Fruit fly (Drosophila melanogaster) whole organism, embryonic: ENCODE measurements around the gene Kr-h1.

ENCODE experiments used
- Adf1 ChIP-seq: fragments of 200-800 bp; sonication (Bioruptor generic); IDR thresholded peaks from 2 replicates; pipeline ENCODE4 v1.3.6; 2022; ENCODE audit warnings: missing biosample characterization, missing genetic modification characterization
- Awh ChIP-seq: fragments of 200-800 bp; sonication (Bioruptor generic); IDR thresholded peaks from 2 replicates; pipeline ENCODE4, ENCODE4 v1.3.6; 2022; ENCODE audit warnings: missing biosample characterization, missing genetic modification characterization
- B-H2 ChIP-seq: fragments of 200-800 bp; sonication (Bioruptor generic); optimal IDR thresholded peaks from 2 replicates; lab custom pipeline; 2018; ENCODE audit warnings: missing biosample characterization, mild to moderate bottlenecking, missing genetic modification characterization
- CG10274 ChIP-seq: fragments of 200-800 bp; sonication (Bioruptor generic); optimal IDR thresholded peaks from 3 replicates; lab custom pipeline; 2017; ENCODE audit warnings: missing biosample characterization, mild to moderate bottlenecking, missing genetic modification characterization
- CG10959 ChIP-seq: fragments of 200-800 bp; sonication (Bioruptor generic); IDR thresholded peaks from 2 replicates; pipeline ENCODE4 v1.3.6; 2022; ENCODE audit warnings: missing biosample characterization, missing genetic modification characterization
- CG11695 ChIP-seq: fragments of 200-800 bp; sonication (Bioruptor generic); IDR thresholded peaks from 3 replicates; pipeline ENCODE4 v1.3.6; 2022; ENCODE audit warnings: missing biosample characterization, missing genetic modification characterization
- CG12744 ChIP-seq: fragments of 200-800 bp; sonication (Bioruptor generic); optimal IDR thresholded peaks from 2 replicates; lab custom pipeline; 2016; ENCODE audit warnings: missing biosample characterization, missing genetic modification characterization
- CG13775 ChIP-seq: fragments of 200-800 bp; sonication (Bioruptor generic); optimal IDR thresholded peaks from 3 replicates; lab custom pipeline; 2017; ENCODE audit warnings: missing biosample characterization, mild to moderate bottlenecking, missing genetic modification characterization
- CG15073 ChIP-seq: fragments of 200-800 bp; sonication (Bioruptor generic); optimal IDR thresholded peaks from 2 replicates; lab custom pipeline; 2016; ENCODE audit warnings: missing biosample characterization, missing genetic modification characterization
- CG15514 ChIP-seq: fragments of 200-800 bp; sonication (Bioruptor generic); optimal IDR thresholded peaks from 3 replicates; lab custom pipeline; 2017; ENCODE audit warnings: missing biosample characterization, missing genetic modification characterization, mild to moderate bottlenecking, moderate library complexity, missing genetic modification reagents
- CG15696 ChIP-seq: fragments of 200-800 bp; sonication (Bioruptor generic); optimal IDR thresholded peaks from 2 replicates; lab custom pipeline; 2019; ENCODE audit warnings: missing biosample characterization, mild to moderate bottlenecking, missing genetic modification characterization, moderate library complexity
- CG17186 ChIP-seq: fragments of 200-800 bp; sonication (Bioruptor generic); optimal IDR thresholded peaks from 3 replicates; lab custom pipeline; 2017; ENCODE audit warnings: missing biosample characterization, missing genetic modification reagents, missing genetic modification characterization
- CG17328 ChIP-seq: fragments of 200-800 bp; sonication (Bioruptor generic); IDR thresholded peaks from 2 replicates; pipeline ENCODE4 v1.3.6; 2022; ENCODE audit warnings: missing biosample characterization, missing genetic modification characterization
- CG2678 ChIP-seq: fragments of 200-800 bp; sonication (Bioruptor generic); optimal IDR thresholded peaks from 3 replicates; lab custom pipeline; 2019; ENCODE audit warnings: missing biosample characterization, mild to moderate bottlenecking, missing genetic modification characterization, moderate library complexity
- CG32772 ChIP-seq: fragments of 200-800 bp; sonication (Bioruptor generic); IDR thresholded peaks from 2 replicates; pipeline ENCODE4 v1.3.6; 2022; ENCODE audit warnings: missing biosample characterization, missing genetic modification characterization
- CG42726 ChIP-seq: fragments of 200-800 bp; sonication (Bioruptor generic); IDR thresholded peaks from 2 replicates; pipeline ENCODE4 v1.3.6; 2022; ENCODE audit warnings: missing biosample characterization, missing genetic modification characterization; ENCODE audit not compliant: partially characterized antibody
- CG6254 ChIP-seq: fragments of 200-800 bp; sonication (Bioruptor generic); optimal IDR thresholded peaks from 3 replicates; lab custom pipeline; 2017; ENCODE audit warnings: mild to moderate bottlenecking, missing biosample characterization, missing genetic modification reagents, missing genetic modification characterization
- CG6654 ChIP-seq: fragments of 200-800 bp; sonication (Bioruptor generic); optimal IDR thresholded peaks from 2 replicates; lab custom pipeline; 2017; ENCODE audit warnings: missing biosample characterization, mild to moderate bottlenecking, missing genetic modification characterization
- CG6683 ChIP-seq: fragments of 200-800 bp; sonication (Bioruptor generic); optimal IDR thresholded peaks from 2 replicates; lab custom pipeline; 2017; ENCODE audit warnings: missing biosample characterization, mild to moderate bottlenecking, missing genetic modification characterization, missing genetic modification reagents
- CG6791 ChIP-seq: fragments of 200-800 bp; sonication (Bioruptor generic); IDR thresholded peaks from 3 replicates; pipeline ENCODE4 v1.3.6; 2022; ENCODE audit warnings: missing biosample characterization, missing genetic modification characterization; ENCODE audit not compliant: partially characterized antibody
- CG8359 ChIP-seq: fragments of 200-800 bp; sonication (Bioruptor generic); optimal IDR thresholded peaks from 2 replicates; lab custom pipeline; 2017; ENCODE audit warnings: missing biosample characterization, mild to moderate bottlenecking, missing genetic modification characterization, borderline replicate concordance
- CG9609 ChIP-seq: fragments of 200-800 bp; sonication (Bioruptor generic); optimal IDR thresholded peaks from 3 replicates; lab custom pipeline; 2016; ENCODE audit warnings: missing biosample characterization, missing genetic modification characterization
- CG9727 ChIP-seq: fragments of 200-800 bp; sonication (Bioruptor generic); optimal IDR thresholded peaks from 3 replicates; lab custom pipeline; 2017; ENCODE audit warnings: missing biosample characterization, mild to moderate bottlenecking, missing genetic modification characterization
- CrebB ChIP-seq: fragments of 200-800 bp; sonication (Bioruptor generic); optimal IDR thresholded peaks from 3 replicates; lab custom pipeline; 2018; ENCODE audit warnings: missing biosample characterization, mild to moderate bottlenecking, missing genetic modification characterization
- D19A ChIP-seq: fragments of 200-800 bp; optimal IDR thresholded peaks from 3 replicates; lab custom pipeline; 2019; ENCODE audit warnings: missing biosample characterization, mild to moderate bottlenecking, missing genetic modification characterization, moderate library complexity
- Deaf1 ChIP-seq: fragments of 200-800 bp; optimal IDR thresholded peaks from 3 replicates; lab custom pipeline; 2019; ENCODE audit warnings: missing biosample characterization, mild to moderate bottlenecking, missing genetic modification characterization, moderate library complexity
- Elba2 ChIP-seq: fragments of 200-800 bp; sonication (Bioruptor generic); optimal IDR thresholded peaks from 3 replicates; lab custom pipeline; 2016; ENCODE audit warnings: missing biosample characterization, missing genetic modification characterization
- Hr39 ChIP-seq: fragments of >200 bp; optimal IDR thresholded peaks from 2 replicates; lab custom pipeline; 2017
- NFAT ChIP-seq: fragments of 200-800 bp; sonication (Bioruptor generic); IDR thresholded peaks from 2 replicates; pipeline ENCODE4 v1.3.6; 2022; ENCODE audit warnings: missing biosample characterization, missing genetic modification characterization
- Stat92E ChIP-seq, 3 experiments: fragments of >200 bp in 2 of 3; fragments of 200-800 bp in 1 of 3; sonication (Bioruptor generic) in 1 of 3; optimal IDR thresholded peaks; 2 replicates each; lab custom pipeline; 2017 to 2019; ENCODE audit warnings: missing biosample characterization in 3 of 3, missing genetic modification characterization in 3 of 3, mild to moderate bottlenecking in 1 of 3, moderate library complexity in 1 of 3
- Vsx1 ChIP-seq: fragments of 200-800 bp; sonication (Bioruptor generic); optimal IDR thresholded peaks from 2 replicates; lab custom pipeline; 2017; ENCODE audit warnings: missing biosample characterization, mild to moderate bottlenecking, missing genetic modification characterization, missing genetic modification reagents
- bab2 ChIP-seq: fragments of 200-800 bp; sonication (Bioruptor generic); optimal IDR thresholded peaks from 2 replicates; lab custom pipeline; 2016; ENCODE audit warnings: missing biosample characterization, missing genetic modification characterization
- btn ChIP-seq: fragments of 200-800 bp; sonication (Bioruptor generic); optimal IDR thresholded peaks from 2 replicates; lab custom pipeline; 2016; ENCODE audit warnings: missing biosample characterization, missing genetic modification characterization
- chm ChIP-seq: fragments of 200-800 bp; sonication (Bioruptor generic); IDR thresholded peaks from 2 replicates; pipeline ENCODE4 v1.3.6; 2022; ENCODE audit warnings: missing biosample characterization, missing genetic modification characterization
- crol ChIP-seq: fragments of 200-800 bp; sonication (Bioruptor generic); IDR thresholded peaks from 2 replicates; pipeline ENCODE4 v1.3.6; 2022; ENCODE audit warnings: missing biosample characterization, missing genetic modification characterization
- dan ChIP-seq: fragments of 200-800 bp; sonication (Bioruptor generic); IDR thresholded peaks from 2 replicates; pipeline ENCODE4 v1.3.6; 2022; ENCODE audit warnings: missing biosample characterization, missing genetic modification characterization
- grn ChIP-seq: fragments of 200-800 bp; sonication (Bioruptor generic); optimal IDR thresholded peaks from 3 replicates; lab custom pipeline; 2017; ENCODE audit warnings: missing biosample characterization, missing genetic modification characterization
- gsb ChIP-seq: fragments of 200-800 bp; sonication (Bioruptor generic); IDR thresholded peaks from 2 replicates; pipeline ENCODE4 v1.3.6; 2022; ENCODE audit warnings: missing biosample characterization, missing genetic modification characterization
- insv ChIP-seq, 2 experiments: fragments of 200-800 bp; sonication (Bioruptor generic); optimal IDR thresholded peaks; 3 replicates each; lab custom pipeline; 2016 to 2018; ENCODE audit warnings: missing biosample characterization in 2 of 2, missing genetic modification characterization in 2 of 2
- knrl ChIP-seq: fragments of 200-800 bp; sonication (Bioruptor generic); IDR thresholded peaks from 3 replicates; pipeline ENCODE4 v1.3.6; 2022; ENCODE audit warnings: missing biosample characterization, missing genetic modification characterization; ENCODE audit not compliant: partially characterized antibody
- lilli ChIP-seq: fragments of 200-800 bp; sonication (Bioruptor generic); optimal IDR thresholded peaks from 3 replicates; lab custom pipeline; 2016; ENCODE audit warnings: missing biosample characterization, missing genetic modification characterization
- otp ChIP-seq: fragments of 200-800 bp; sonication (Bioruptor generic); IDR thresholded peaks from 3 replicates; pipeline ENCODE4, ENCODE4 v1.3.6; 2022; ENCODE audit warnings: missing biosample characterization, missing genetic modification characterization
- prd ChIP-seq, 3 experiments: fragments of >200 bp in 2 of 3; fragments of 200-800 bp in 1 of 3; sonication (Bioruptor generic) in 1 of 3; optimal IDR thresholded peaks in 2 of 3; IDR thresholded peaks in 1 of 3; 2 replicates in 2 of 3; 3 replicates in 1 of 3; pipeline versions ENCODE4 v1.3.6 to Lab custom; 2017 to 2022; ENCODE audit warnings: missing biosample characterization in 1 of 3, missing genetic modification characterization in 1 of 3
- salm ChIP-seq: fragments of 200-800 bp; sonication (Bioruptor generic); optimal IDR thresholded peaks from 2 replicates; lab custom pipeline; 2018; ENCODE audit warnings: missing biosample characterization, mild to moderate bottlenecking, missing genetic modification characterization
- sc ChIP-seq, 3 experiments: fragments of >200 bp in 2 of 3; fragments of 200-800 bp in 1 of 3; sonication (Bioruptor generic) in 1 of 3; optimal IDR thresholded peaks; 2 replicates in 2 of 3; 3 replicates in 1 of 3; lab custom pipeline; 2017; ENCODE audit warnings: mild to moderate bottlenecking in 1 of 3, missing biosample characterization in 1 of 3, missing genetic modification characterization in 1 of 3, missing genetic modification reagents in 1 of 3
- sens-2 ChIP-seq: fragments of 200-800 bp; sonication (Bioruptor generic); IDR thresholded peaks from 2 replicates; pipeline ENCODE4 v1.3.6; 2022; ENCODE audit warnings: missing biosample characterization, missing genetic modification characterization
- so ChIP-seq: fragments of 200-800 bp; sonication (Bioruptor generic); IDR thresholded peaks from 3 replicates; pipeline ENCODE4 v1.3.6; 2022; ENCODE audit warnings: missing biosample characterization, missing genetic modification characterization
- vfl ChIP-seq: fragments of 200-800 bp; sonication (Bioruptor generic); optimal IDR thresholded peaks from 2 replicates; lab custom pipeline; 2016; ENCODE audit warnings: missing biosample characterization, missing genetic modification characterization
- zen ChIP-seq: fragments of 200-800 bp; sonication (Bioruptor generic); optimal IDR thresholded peaks from 3 replicates; lab custom pipeline; 2018; ENCODE audit warnings: missing biosample characterization, mild to moderate bottlenecking, missing genetic modification characterization, moderate library complexity

The Kr-h1 gene

dm6 chr2L:6078757-6079351 is 3.5 kb upstream of the Kr-h1 start (continued):
- TF ChIP-seq prd (optimal IDR thresholded peaks at IDR 0.05; lab: Kevin White, UChicago) (no peak), prd (GFP tag; IDR thresholded peaks at IDR 0.05; lab: Robert Waterston, UW) (peak; percentile 18; the same call in 1 of the 3 replicates), Deaf1 (tag; lab: Kevin White, UChicago) (peak; percentile 53), so (GFP tag; lab: Robert Waterston, UW) (no peak), CG12744 (no peak), CrebB (no peak), bab2 (GFP tag; lab: Kevin White, UChicago) (no peak), CG6791 (peak; percentile 52; the same call in 1 of the 3 replicates), crol (GFP tag; lab: Robert Waterston, UW) (peak; percentile 98), CG17328 (no peak), CG9609 (GFP tag; lab: Kevin White, UChicago) (no peak), CG42726 (GFP tag; lab: Robert Waterston, UW) (peak; percentile 100), otp (GFP tag; lab: Robert Waterston, UW) (0 out of 3 replicates have a peak, but pooled peaks have one; percentile 36), Hr39 (lab: Kevin White, UChicago) (no peak), CG13775 (GFP tag; lab: Kevin White, UChicago) (no peak), CG8359 (no peak), CG2678 (tag; lab: Kevin White, UChicago) (no peak), insv (GFP tag; optimal IDR thresholded peaks at IDR 0.05; lab: Kevin White, UChicago) (peak in 1 of 2 experiments; percentile 74), salm (tag; lab: Kevin White, UChicago) (no peak), sc (optimal IDR thresholded peaks at IDR 0.05; lab: Kevin White, UChicago) (no peak), sc (GFP tag; optimal IDR thresholded peaks at IDR 0.05; lab: Kevin White, UChicago) (no peak), CG10274 (GFP tag; lab: Kevin White, UChicago) (no peak), btn (GFP tag; lab: Kevin White, UChicago) (no peak), CG15514 (no peak), Awh (GFP tag; lab: Robert Waterston, UW) (0 out of 2 replicates have a peak, but pooled peaks have one; percentile 14), CG15696 (tag; lab: Kevin White, UChicago) (peak; percentile 14), grn (GFP tag; lab: Kevin White, UChicago) (no peak), dan (GFP tag; lab: Robert Waterston, UW) (no peak), Vsx1 (GFP tag; lab: Kevin White, UChicago) (no peak), CG6654 (GFP tag; lab: Kevin White, UChicago) (no peak), Adf1 (GFP tag; lab: Robert Waterston, UW) (no peak), chm (peak; percentile 41; the same call in 1 of the 2 replicates), NFAT (no peak), B-H2 (no peak), D19A (peak; percentile 30), CG10959 (GFP tag; lab: Robert Waterston, UW) (no peak), knrl (no peak; the same call in 2 of the 3 replicates), CG15073 (GFP tag; lab: Kevin White, UChicago) (no peak), CG17186 (GFP tag; lab: Kevin White, UChicago) (no peak), gsb (GFP tag; lab: Robert Waterston, UW) (no peak), Elba2 (GFP tag; lab: Kevin White, UChicago) (peak; percentile 73), vfl (GFP tag; lab: Kevin White, UChicago) (no peak), CG9727 (no peak), CG11695 (GFP tag; lab: Robert Waterston, UW) (no peak), CG6254 (GFP tag; lab: Kevin White, UChicago) (no peak), zen (peak; percentile 82), sens-2 (GFP tag; lab: Robert Waterston, UW) (no peak), CG32772 (GFP tag; lab: Robert Waterston, UW) (no peak), lilli (GFP tag; lab: Kevin White, UChicago) (no peak), CG6683 (no peak), Stat92E (GFP tag; optimal IDR thresholded peaks at IDR 0.05; lab: Kevin White, UChicago) (peak in 1 of 3 experiments; percentile 47)
